Worm (Caenorhabditis elegans) whole organism, early embryonic: ENCODE measurements around the gene cgt-2.
"Not testable (repeated sequence)": the region's sequence is repeated elsewhere in the genome, so short reads cannot be mapped to it uniquely, and the experiment has no call there.

ENCODE experiments used
- F13C5.2 ChIP-seq: sonication (generic microtip); optimal IDR thresholded peaks from 2 replicates; lab custom pipeline; 2017; ENCODE audit warnings: mild to moderate bottlenecking, missing genetic modification characterization, inconsistent platforms, missing compliant biosample characterization
- aly-1 ChIP-seq: sonication (generic microtip); optimal IDR thresholded peaks from 2 replicates; lab custom pipeline; 2016; ENCODE audit warnings: missing genetic modification characterization, missing compliant biosample characterization
- ama-1 ChIP-seq: fragments of 150-350 bp; optimal IDR thresholded peaks from 2 replicates; lab custom pipeline; 2014
- ceh-13 ChIP-seq: fragments of 200-800 bp; sonication (Bioruptor generic); optimal IDR thresholded peaks from 2 replicates; lab custom pipeline; 2018; ENCODE audit warnings: mild to moderate bottlenecking, missing genetic modification characterization, missing compliant biosample characterization
- ceh-36 ChIP-seq: sonication (generic microtip); optimal IDR thresholded peaks from 2 replicates; lab custom pipeline; 2016; ENCODE audit warnings: missing genetic modification characterization, inconsistent platforms, missing compliant biosample characterization
- ets-7 ChIP-seq: sonication (generic microtip); optimal IDR thresholded peaks from 2 replicates; lab custom pipeline; 2016; ENCODE audit warnings: missing genotype, missing genetic modification characterization, missing compliant biosample characterization
- flt-1 ChIP-seq: fragments of 200-800 bp; sonication (Bioruptor generic); IDR thresholded peaks from 2 replicates; pipeline ENCODE4 v1.3.6; 2022; ENCODE audit warnings: missing genetic modification characterization, missing compliant biosample characterization
- hmbx-1 ChIP-seq: sonication (generic microtip); optimal IDR thresholded peaks from 2 replicates; lab custom pipeline; 2016; ENCODE audit warnings: mild to moderate bottlenecking, missing genetic modification characterization, missing compliant biosample characterization
- hmg-4 ChIP-seq: fragments of 200-800 bp; sonication (Bioruptor generic); optimal IDR thresholded peaks from 2 replicates; lab custom pipeline; 2018; ENCODE audit warnings: mild to moderate bottlenecking, missing genetic modification characterization, missing compliant biosample characterization
- hnd-1 ChIP-seq: sonication (generic microtip); optimal IDR thresholded peaks from 2 replicates; lab custom pipeline; 2016; ENCODE audit warnings: missing genetic modification characterization, missing compliant biosample characterization
- pes-1 ChIP-seq: fragments of 200-800 bp; sonication (Bioruptor generic); IDR thresholded peaks from 2 replicates; pipeline ENCODE4 v1.3.6; 2022; ENCODE audit warnings: missing genetic modification reagents, missing genetic modification characterization, missing compliant biosample characterization
- sea-1 ChIP-seq: fragments of 200-800 bp; sonication (Bioruptor generic); conservative IDR thresholded peaks from 2 replicates; pipeline ENCODE4 v1.3.6; 2022; ENCODE audit warnings: missing genetic modification characterization, missing compliant biosample characterization
- tbx-11 ChIP-seq: fragments of 200-800 bp; sonication (Bioruptor generic); IDR thresholded peaks from 2 replicates; pipeline ENCODE4 v1.3.6; 2022; ENCODE audit warnings: missing genetic modification characterization, missing compliant biosample characterization
- tbx-37 ChIP-seq: fragments of 200-800 bp; sonication (Bioruptor generic); conservative IDR thresholded peaks from 2 replicates; pipeline ENCODE4 v1.3.6; 2022; ENCODE audit warnings: missing genetic modification reagents, missing genetic modification characterization, missing compliant biosample characterization

- TF ChIP-seq flt-1 (GFP tag; lab: Robert Waterston, UW); tbx-11 (GFP tag; lab: Robert Waterston, UW); ama-1 (lab: Kevin White, UChicago); ceh-36 (tag; lab: Kevin White, UChicago); sea-1; ceh-13; hmbx-1; hnd-1 (tag; lab: Kevin White, UChicago); ets-7 (tag; lab: Kevin White, UChicago); hmg-4 (GFP tag; lab: Kevin White, UChicago); F13C5.2; aly-1 (tag; lab: Kevin White, UChicago); pes-1; tbx-37 (GFP tag; lab: Robert Waterston, UW): not testable (repeated sequence)
Observed at ce11 chrX:17649380-17649779, 45.7 kb upstream of the cgt-2 start, which contains the start of gene tmem-218.
